Fruit fly (Drosophila melanogaster): ENCODE data around the gene Kots.
A peak's percentile ranks its signal among the peaks of the same experiment; 100 is the strongest.

Kots gene

DNA sequence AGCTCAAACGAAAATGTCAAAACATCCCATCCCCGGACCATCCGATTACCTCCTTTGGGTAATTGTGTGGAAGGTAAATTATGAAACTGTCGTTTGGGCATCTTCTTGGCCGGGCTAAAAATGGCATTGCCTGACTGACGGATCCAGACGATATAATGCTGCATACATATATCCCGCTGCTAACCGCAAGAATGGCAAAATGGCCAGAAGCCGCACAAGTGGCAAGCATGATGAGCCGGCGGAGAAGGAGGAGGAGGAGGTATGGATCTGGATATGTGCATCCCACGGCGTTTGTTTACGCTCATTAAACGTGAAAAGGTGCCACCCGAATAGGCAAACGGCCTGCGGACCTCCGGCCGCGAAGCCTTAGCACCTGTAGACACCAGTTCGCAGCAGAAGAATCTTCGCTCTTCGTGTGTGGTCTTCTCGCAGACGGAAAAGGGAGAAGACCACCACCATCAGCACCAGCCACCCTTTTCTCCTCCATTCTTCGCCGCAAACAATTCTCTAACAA is 25.0 kb upstream of the Kots start (continued):
- no peak for TF ChIP-seq esg (GFP tag; conservative IDR thresholded peaks at IDR 0.05)
- no peak for TF ChIP-seq lmd (GFP tag; IDR thresholded peaks at IDR 0.05)
- 0 out of 2 replicates have a peak, but pooled peaks have one; percentile 12 for TF ChIP-seq Awh (GFP tag; IDR thresholded peaks at IDR 0.05)
- no peak for TF ChIP-seq stwl (tag; optimal IDR thresholded peaks at IDR 0.05)
- TF ChIP-seq nau (GFP tag; optimal IDR thresholded peaks at IDR 0.05) = no peak
- no peak for TF ChIP-seq p53 (GFP tag; optimal IDR thresholded peaks at IDR 0.05)

DNA sequence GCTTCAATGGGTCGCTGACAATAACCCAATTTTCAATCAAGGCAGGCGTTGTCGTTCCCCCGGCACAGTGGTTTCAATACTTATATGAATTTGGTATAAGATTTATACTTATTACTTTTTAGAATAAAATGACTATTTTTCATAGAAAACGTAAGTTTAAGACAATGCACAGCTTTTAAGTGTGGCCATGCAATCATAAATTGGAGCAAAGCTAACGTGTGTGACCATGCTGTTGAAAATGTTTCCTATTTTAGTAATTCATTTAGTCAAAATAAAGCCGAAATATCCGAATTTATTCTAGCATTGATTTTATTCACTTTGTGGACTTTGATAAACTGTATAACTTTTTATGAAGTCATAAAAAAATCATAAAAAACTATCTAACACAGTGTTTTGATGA is 22.7 kb upstream of the Kots start:
- TF ChIP-seq Sox100B (GFP tag; optimal IDR thresholded peaks at IDR 0.05) (peak; percentile 47), CG4617 (GFP tag; optimal IDR thresholded peaks at IDR 0.05; ENCODE audit: borderline replicate concordance) (no peak), ATbp (GFP tag; optimal IDR thresholded peaks at IDR 0.05) (peak; percentile 9), prd (optimal IDR thresholded peaks at IDR 0.05) (no peak), prd (GFP tag; IDR thresholded peaks at IDR 0.05) (peak; percentile 11; the same call in 1 of the 3 replicates), CG9727 (GFP tag; optimal IDR thresholded peaks at IDR 0.05) (no peak), Ptx1 (GFP tag; IDR thresholded peaks at IDR 0.05) (peak; percentile 30; the same call in 1 of the 2 replicates), nmo (GFP tag; optimal IDR thresholded peaks at IDR 0.05) (peak; percentile 39), Hr51 (GFP tag; optimal IDR thresholded peaks at IDR 0.05) (peak in 1 of 2 experiments; percentile 69), CG18262 (tag; optimal IDR thresholded peaks at IDR 0.05) (peak; percentile 45), PHDP (tag; optimal IDR thresholded peaks at IDR 0.05) (peak; percentile 14), tio (GFP tag; optimal IDR thresholded peaks at IDR 0.05) (no peak), Xbp1 (GFP tag; optimal IDR thresholded peaks at IDR 0.05) (peak; percentile 17), Sox102F (GFP tag; optimal IDR thresholded peaks at IDR 0.05) (peak; percentile 54), phol (tag; optimal IDR thresholded peaks at IDR 0.05) (peak; percentile 53), fd96Cb (tag; optimal IDR thresholded peaks at IDR 0.05) (peak; percentile 29), salm (tag; optimal IDR thresholded peaks at IDR 0.05) (peak; percentile 32), CG11504 (tag; optimal IDR thresholded peaks at IDR 0.05) (peak; percentile 60), fru (optimal IDR thresholded peaks at IDR 0.05) (no peak), CG4424 (GFP tag; optimal IDR thresholded peaks at IDR 0.05) (peak; percentile 31), CG10979 (tag; optimal IDR thresholded peaks at IDR 0.05) (peak; percentile 27), CG10209 (GFP tag; optimal IDR thresholded peaks at IDR 0.05) (peak; percentile 2), sd (tag; optimal IDR thresholded peaks at IDR 0.05) (no peak), CG7839 (tag; optimal IDR thresholded peaks at IDR 0.05) (peak; percentile 24), BtbVII (GFP tag; optimal IDR thresholded peaks at IDR 0.05) (peak; percentile 7), Abd-B (GFP tag; optimal IDR thresholded peaks at IDR 0.05) (peak; percentile 66), cg (GFP tag; optimal IDR thresholded peaks at IDR 0.05) (no peak), Dek (tag; optimal IDR thresholded peaks at IDR 0.05) (no peak), CG7556 (GFP tag; optimal IDR thresholded peaks at IDR 0.05) (peak; percentile 19), CG30403 (GFP tag; optimal IDR thresholded peaks at IDR 0.05) (peak; percentile 19), row (GFP tag; IDR thresholded peaks at IDR 0.05) (peak; percentile 36; the same call in 1 of the 3 replicates), D19A (tag; optimal IDR thresholded peaks at IDR 0.05) (peak; percentile 26), gem (tag; optimal IDR thresholded peaks at IDR 0.05) (peak; percentile 50), CG6654 (GFP tag; optimal IDR thresholded peaks at IDR 0.05) (no peak), unpg (GFP tag; optimal IDR thresholded peaks at IDR 0.05) (peak; percentile 1), CG12391 (tag; optimal IDR thresholded peaks at IDR 0.05) (peak; percentile 14), Dip3 (GFP tag; optimal IDR thresholded peaks at IDR 0.05) (no peak), dmrt99B (tag; optimal IDR thresholded peaks at IDR 0.05) (peak; percentile 47), CG14710 (tag; optimal IDR thresholded peaks at IDR 0.05) (peak; percentile 5), grau (tag; optimal IDR thresholded peaks at IDR 0.05) (peak; percentile 3), Atf6 (GFP tag; IDR thresholded peaks at IDR 0.05) (no peak), Hr3 (GFP tag; optimal IDR thresholded peaks at IDR 0.05) (peak; percentile 17), sens (GFP tag) (peak; percentile 83)
